Worm (Caenorhabditis elegans): ENCODE measurements around the gene xbp-1.

Gene xbp-1

DNA sequence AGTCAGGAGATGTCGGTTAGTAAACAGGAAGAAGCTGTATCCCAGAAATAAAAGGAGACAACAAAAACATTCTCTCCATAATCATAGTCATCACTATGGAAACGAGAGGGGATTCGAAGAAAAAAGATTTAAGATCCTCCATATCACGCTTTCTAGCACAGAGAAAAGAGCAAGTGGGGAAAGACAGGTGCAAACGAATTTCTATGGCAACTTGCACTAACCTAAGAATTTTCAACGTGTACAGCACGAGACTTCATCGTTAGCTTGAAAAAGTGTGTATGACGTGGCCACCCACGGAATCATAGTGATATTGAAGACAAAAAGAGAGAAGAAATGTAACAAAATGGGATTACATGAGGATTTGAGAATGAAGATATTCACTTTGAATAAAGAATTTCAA, 27.3 kb downstream of the xbp-1 start:
- TF ChIP-seq ama-1 (optimal IDR thresholded peaks at IDR 0.05) (no peak), pat-9 (tag; optimal IDR thresholded peaks at IDR 0.05) (no peak), K02D7.2 (tag; optimal IDR thresholded peaks at IDR 0.05) (no peak), hlh-15 (tag; optimal IDR thresholded peaks at IDR 0.05) (no peak), ceh-31 (tag; optimal IDR thresholded peaks at IDR 0.05) (no peak), dve-1 (tag; optimal IDR thresholded peaks at IDR 0.05) (no peak), C38D4.7 (GFP tag; optimal IDR thresholded peaks at IDR 0.05) (no peak), tbx-7 (tag; optimal IDR thresholded peaks at IDR 0.05) (no peak), nhr-11 (tag; optimal IDR thresholded peaks at IDR 0.05) (no peak)

ce11 chrIII:4221527-4221926, 27.9 kb downstream of the xbp-1 start:
- TF ChIP-seq pros-1 (tag; optimal IDR thresholded peaks at IDR 0.05) (no peak), fax-1 (tag; optimal IDR thresholded peaks at IDR 0.05) (no peak), pqm-1 (tag; optimal IDR thresholded peaks at IDR 0.05) (no peak), npax-4 (tag; optimal IDR thresholded peaks at IDR 0.05) (no peak)

- TF ChIP-seq sox-2 (GFP tag; IDR thresholded peaks at IDR 0.05) (no peak), ceh-24 (tag; optimal IDR thresholded peaks at IDR 0.05) (no peak), odd-2 (tag; optimal IDR thresholded peaks at IDR 0.05) (no peak), unc-3 (GFP tag; conservative IDR thresholded peaks at IDR 0.05) (no peak), unc-3 (tag; optimal IDR thresholded peaks at IDR 0.05) (peak; percentile 57), elt-2 (tag; optimal IDR thresholded peaks at IDR 0.05) (peak; percentile 60), C38D4.7 (GFP tag; optimal IDR thresholded peaks at IDR 0.05) (no peak), ceh-48 (tag; optimal IDR thresholded peaks at IDR 0.05) (peak; percentile 25), nhr-11 (tag; optimal IDR thresholded peaks at IDR 0.05) (no peak), unc-42 (tag; optimal IDR thresholded peaks at IDR 0.05) (peak; percentile 84), ceh-34 (tag; optimal IDR thresholded peaks at IDR 0.05) (peak; percentile 72), hlh-13 (GFP tag; optimal IDR thresholded peaks at IDR 0.05) (no peak), syd-9 (tag; optimal IDR thresholded peaks at IDR 0.05) (peak; percentile 38), nhr-232 (tag; optimal IDR thresholded peaks at IDR 0.05) (no peak), ttx-3 (tag; optimal IDR thresholded peaks at IDR 0.05) (no peak), fax-1 (tag; optimal IDR thresholded peaks at IDR 0.05) (no peak), ceh-31 (tag; optimal IDR thresholded peaks at IDR 0.05) (peak; percentile 87), ceh-22 (tag; optimal IDR thresholded peaks at IDR 0.05) (no peak), T23F11.4 (GFP tag; optimal IDR thresholded peaks at IDR 0.05) (no peak), dve-1 (tag; optimal IDR thresholded peaks at IDR 0.05) (peak; percentile 29), pha-2 (tag; optimal IDR thresholded peaks at IDR 0.05) (no peak), sox-4 (tag; optimal IDR thresholded peaks at IDR 0.05) (no peak), ceh-45 (GFP tag; IDR thresholded peaks at IDR 0.05) (no peak), dmd-4 (tag; optimal IDR thresholded peaks at IDR 0.05; ENCODE audit: borderline replicate concordance) (no peak), F13H6.1 (tag; optimal IDR thresholded peaks at IDR 0.05) (peak; percentile 33), lin-11 (tag; optimal IDR thresholded peaks at IDR 0.05) (no peak), pha-4 (tag; optimal IDR thresholded peaks at IDR 0.05) (no peak), tbx-7 (tag; optimal IDR thresholded peaks at IDR 0.05) (no peak), ztf-16 (tag; optimal IDR thresholded peaks at IDR 0.05) (no peak), madf-2 (tag; optimal IDR thresholded peaks at IDR 0.05) (no peak), ahr-1 (tag; optimal IDR thresholded peaks at IDR 0.05) (no peak), elt-4 (tag; optimal IDR thresholded peaks at IDR 0.05) (no peak), tbx-2 (tag; optimal IDR thresholded peaks at IDR 0.05) (peak; percentile 78), hlh-15 (tag; optimal IDR thresholded peaks at IDR 0.05) (no peak), hlh-8 (tag; optimal IDR thresholded peaks at IDR 0.05) (peak; percentile 36), K09A11.1 (tag; optimal IDR thresholded peaks at IDR 0.05; ENCODE audit: insufficient read depth) (peak; percentile 42), mec-3 (tag; optimal IDR thresholded peaks at IDR 0.05; ENCODE audit: borderline replicate concordance) (no peak), ceh-9 (tag; optimal IDR thresholded peaks at IDR 0.05) (no peak), hlh-6 (tag; optimal IDR thresholded peaks at IDR 0.05) (peak; percentile 59), hlh-30 (tag; optimal IDR thresholded peaks at IDR 0.05; ENCODE audit: insufficient read depth) (peak; percentile 62), npax-4 (tag; optimal IDR thresholded peaks at IDR 0.05) (no peak), che-1 (tag; optimal IDR thresholded peaks at IDR 0.05) (no peak), nfya-1 (tag; optimal IDR thresholded peaks at IDR 0.05) (peak; percentile 88)
Measured at ce11 chrIII:4223668-4224127, 30.1 kb downstream of the xbp-1 start.
